Worm (Caenorhabditis elegans): ENCODE data around the gene C14A4.8.

C14A4.8 gene

ce11 chrII:10558962-10559415 is 39.0 kb downstream of the C14A4.8 start (continued):
- TF ChIP-seq fkh-10 (GFP tag; optimal IDR thresholded peaks at IDR 0.05) (no peak), spr-1 (tag; optimal IDR thresholded peaks at IDR 0.05) (no peak), lin-1 (GFP tag; IDR thresholded peaks at IDR 0.05) (no peak), dpl-1 (GFP tag; optimal IDR thresholded peaks at IDR 0.05) (peak; percentile 16), mes-2 (tag; optimal IDR thresholded peaks at IDR 0.05; ENCODE audit: poor library complexity, severe bottlenecking) (peak; percentile 15), nhr-237 (tag; optimal IDR thresholded peaks at IDR 0.05) (no peak), rbr-2 (tag; optimal IDR thresholded peaks at IDR 0.05) (peak; percentile 40), mdl-1 (tag; optimal IDR thresholded peaks at IDR 0.05) (peak in 1 of 2 experiments; percentile 84), tra-1 (GFP tag; IDR thresholded peaks at IDR 0.05) (no peak), ceh-62 (tag; optimal IDR thresholded peaks at IDR 0.05) (no peak), hlh-11 (tag; optimal IDR thresholded peaks at IDR 0.05) (peak; percentile 88)

- TF ChIP-seq daf-16 (GFP tag; optimal IDR thresholded peaks at IDR 0.05) (peak in 1 of 2 experiments; percentile 43), daf-16 (tag; optimal IDR thresholded peaks at IDR 0.05) (no peak), mxl-3 (GFP tag; optimal IDR thresholded peaks at IDR 0.05) (peak; percentile 25), hlh-30 (tag; optimal IDR thresholded peaks at IDR 0.05; ENCODE audit: insufficient read depth) (peak; percentile 66), rbr-2 (tag; optimal IDR thresholded peaks at IDR 0.05) (no peak), F44E2.7 (GFP tag; IDR thresholded peaks at IDR 0.05) (no peak), nhr-11 (tag; optimal IDR thresholded peaks at IDR 0.05) (peak; percentile 87), mdl-1 (tag; optimal IDR thresholded peaks at IDR 0.05) (peak in 1 of 2 experiments; percentile 3)
These were observed 39.6 kb downstream of the C14A4.8 start for ce11 chrII:10558345-10558744.

ce11 chrII:10557582-10557981 is 40.4 kb downstream of the C14A4.8 start:
- TF ChIP-seq aha-1 (tag) = peak; percentile 34
- TF ChIP-seq madf-5 (GFP tag; IDR thresholded peaks at IDR 0.05) = 0 out of 4 replicates have a peak, but pooled peaks of 1 of the 2 experiments have one; percentile 63
- 0 out of 2 replicates have a peak, but pooled peaks have one; percentile 38 for TF ChIP-seq Y48G9A.11 (GFP tag; IDR thresholded peaks at IDR 0.05)

DNA sequence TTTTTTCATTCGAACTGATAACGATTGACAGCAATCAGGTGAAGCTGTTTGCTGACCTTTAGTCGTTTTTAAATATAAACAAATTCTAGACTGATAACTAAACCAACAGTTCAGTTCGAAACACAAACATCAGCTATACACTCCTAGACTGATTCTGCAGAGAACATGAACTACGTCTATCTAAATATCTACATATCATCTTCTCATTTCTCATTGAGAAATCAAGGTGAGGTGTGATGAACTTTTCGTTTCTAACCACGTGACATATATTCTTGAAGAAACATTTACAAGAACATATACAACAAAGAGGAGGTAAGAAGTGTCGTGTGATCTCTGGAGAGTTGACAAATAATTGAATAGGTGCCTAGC is 40.7 kb downstream of the C14A4.8 start:
- TF ChIP-seq T20F7.1 (GFP tag; optimal IDR thresholded peaks at IDR 0.05) (peak; percentile 40), Y5F2A.4 (GFP tag; optimal IDR thresholded peaks at IDR 0.05) (no peak), attf-4 (tag; optimal IDR thresholded peaks at IDR 0.05) (no peak), nhr-28 (tag; optimal IDR thresholded peaks at IDR 0.05) (peak; percentile 87), ceh-32 (tag; optimal IDR thresholded peaks at IDR 0.05; ENCODE audit: poor library complexity) (no peak), aly-2 (tag; optimal IDR thresholded peaks at IDR 0.05) (no peak), ZK337.2 (GFP tag; IDR thresholded peaks at IDR 0.05) (no peak), nhr-111 (GFP tag; optimal IDR thresholded peaks at IDR 0.05) (no peak), lim-7 (GFP tag; IDR thresholded peaks at IDR 0.05) (no peak), mdt-29 (GFP tag; IDR thresholded peaks at IDR 0.05) (no peak), zfp-2 (tag; optimal IDR thresholded peaks at IDR 0.05) (no peak), daf-19 (GFP tag; conservative IDR thresholded peaks at IDR 0.05) (no peak), F26F4.8 (GFP tag; conservative IDR thresholded peaks at IDR 0.05) (no peak), saeg-2 (GFP tag; IDR thresholded peaks at IDR 0.05) (no peak), hlh-30 (tag; optimal IDR thresholded peaks at IDR 0.05; ENCODE audit: insufficient read depth) (peak; percentile 94), dpl-1 (GFP tag; optimal IDR thresholded peaks at IDR 0.05) (no peak), R02D3.7 (tag; optimal IDR thresholded peaks at IDR 0.05) (no peak), fos-1 (tag; optimal IDR thresholded peaks at IDR 0.05) (no peak), T26A8.4 (GFP tag; IDR thresholded peaks at IDR 0.05) (no peak), lin-15B (tag; optimal IDR thresholded peaks at IDR 0.05) (no peak), sdz-12 (GFP tag; optimal IDR thresholded peaks at IDR 0.05) (no peak), nhr-41 (GFP tag; IDR thresholded peaks at IDR 0.05) (no peak), nhr-11 (tag; optimal IDR thresholded peaks at IDR 0.05) (peak; percentile 29), Y48G9A.11 (GFP tag; IDR thresholded peaks at IDR 0.05) (no peak), dmd-9 (GFP tag; IDR thresholded peaks at IDR 0.05) (no peak), zip-11 (GFP tag; IDR thresholded peaks at IDR 0.05) (no peak), pqm-1 (tag; optimal IDR thresholded peaks at IDR 0.05) (peak; percentile 26), ceh-20 (GFP tag; IDR thresholded peaks at IDR 0.05) (no peak), nhr-48 (tag; optimal IDR thresholded peaks at IDR 0.05) (peak; percentile 0), mdl-1 (tag; optimal IDR thresholded peaks at IDR 0.05) (peak in 1 of 2 experiments; percentile 68), mep-1 (tag; optimal IDR thresholded peaks at IDR 0.05) (peak; percentile 66), aha-1 (tag) (no peak), ZK546.5 (tag; optimal IDR thresholded peaks at IDR 0.05) (no peak)

Measured in whole organism, L4 larva.